Worm (Caenorhabditis elegans) whole organism, L3 larva: ENCODE results near the gene H37A05.4.

Experiments
- aly-2 ChIP-seq: fragments of 150-350 bp; optimal IDR thresholded peaks from 2 replicates; lab custom pipeline; 2014; ENCODE audit warnings: missing biosample characterization, missing genetic modification characterization
- ama-1 ChIP-seq: fragments of 150-350 bp; optimal IDR thresholded peaks from 2 replicates; lab custom pipeline; 2018
- elt-1 ChIP-seq: fragments of 150-350 bp; optimal IDR thresholded peaks from 2 replicates; lab custom pipeline; 2014; ENCODE audit warnings: missing biosample characterization, missing genetic modification characterization
- fkh-10 ChIP-seq: sonication (generic microtip); optimal IDR thresholded peaks from 2 replicates; lab custom pipeline; 2017; ENCODE audit warnings: missing biosample characterization, missing genetic modification reagents, missing genetic modification characterization
- lin-15B ChIP-seq: fragments of 150-350 bp; optimal IDR thresholded peaks from 2 replicates; lab custom pipeline; 2014; ENCODE audit warnings: missing biosample characterization, missing genetic modification characterization
- lin-39 ChIP-seq: fragments of 150-350 bp; optimal IDR thresholded peaks from 2 replicates; lab custom pipeline; 2018; ENCODE audit warnings: missing biosample characterization, missing genetic modification reagents, missing genetic modification characterization
- nhr-76 ChIP-seq: fragments of 150-350 bp; sonication (generic microtip); optimal IDR thresholded peaks from 5 replicates; lab custom pipeline; 2014; ENCODE audit warnings: missing biosample characterization, missing genetic modification characterization
- nhr-77 ChIP-seq: fragments of 150-350 bp; optimal IDR thresholded peaks from 2 replicates; lab custom pipeline; 2014; ENCODE audit warnings: missing biosample characterization, missing genetic modification characterization
- ztf-4 ChIP-seq: fragments of 150-350 bp; optimal IDR thresholded peaks from 2 replicates; lab custom pipeline; 2014; ENCODE audit warnings: missing biosample characterization, missing genetic modification characterization

DNA sequence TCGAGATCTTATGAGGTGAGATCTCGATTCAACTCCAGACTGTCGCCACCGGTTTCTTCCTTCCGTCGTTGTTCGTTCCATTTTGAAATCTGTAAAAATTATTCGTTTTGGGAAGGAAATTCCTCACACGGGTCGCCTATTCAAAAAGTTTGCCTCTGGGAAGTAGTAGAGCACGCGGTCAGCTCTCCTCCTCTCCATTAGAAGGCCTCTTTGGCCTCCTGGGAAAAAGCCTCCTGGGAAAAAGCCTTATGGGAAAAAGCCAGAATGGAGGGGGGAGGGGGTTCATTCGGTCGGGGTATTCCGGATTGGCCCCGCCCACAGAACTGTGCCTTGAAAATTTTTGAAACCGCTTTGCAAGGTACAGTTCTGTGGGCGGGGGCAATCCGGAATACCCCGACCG, 2.0 kb downstream of the H37A05.4 start:
- TF ChIP-seq elt-1 (tag; lab: Kevin White, UChicago) (no peak), nhr-77 (tag; lab: Kevin White, UChicago) (no peak), fkh-10 (GFP tag; lab: Kevin White, UChicago) (no peak), ztf-4 (tag; lab: Kevin White, UChicago) (no peak), nhr-76 (tag; lab: Kevin White, UChicago) (no peak), lin-15B (tag; lab: Kevin White, UChicago) (no peak), aly-2 (tag; lab: Kevin White, UChicago) (no peak), ama-1 (lab: Kevin White, UChicago) (no peak), lin-39 (no peak)
